Fruit fly (Drosophila melanogaster) whole organism, prepupa: ENCODE results near the gene CG13699.

Experiments used
- CG10669 ChIP-seq: fragments of 200-800 bp; sonication (Bioruptor generic); optimal IDR thresholded peaks from 3 replicates; lab custom pipeline; 2018; ENCODE audit warnings: missing biosample characterization, mild to moderate bottlenecking, missing genetic modification characterization, moderate library complexity
- CG11762 ChIP-seq: fragments of 200-800 bp; sonication (Bioruptor generic); optimal IDR thresholded peaks from 3 replicates; lab custom pipeline; 2016; ENCODE audit warnings: missing biosample characterization, missing genetic modification characterization; ENCODE audit not compliant: insufficient read depth
- CG1621 ChIP-seq: fragments of 200-800 bp; sonication (Bioruptor generic); optimal IDR thresholded peaks from 3 replicates; lab custom pipeline; 2018; ENCODE audit warnings: missing biosample characterization, mild to moderate bottlenecking, missing genetic modification characterization
- CG3032 ChIP-seq: fragments of 200-800 bp; optimal IDR thresholded peaks from 2 replicates; lab custom pipeline; 2019; ENCODE audit warnings: missing biosample characterization, mild to moderate bottlenecking, missing genetic modification characterization, moderate library complexity
- CG34406 ChIP-seq: fragments of 200-800 bp; sonication (Bioruptor generic); optimal IDR thresholded peaks from 3 replicates; lab custom pipeline; 2016; ENCODE audit warnings: missing biosample characterization, missing genetic modification characterization
- CG3919 ChIP-seq: fragments of 200-800 bp; sonication (Bioruptor generic); optimal IDR thresholded peaks from 3 replicates; lab custom pipeline; 2016; ENCODE audit warnings: missing biosample characterization, missing genetic modification characterization
- CG4318 ChIP-seq: fragments of 200-800 bp; sonication (Bioruptor generic); optimal IDR thresholded peaks from 3 replicates; lab custom pipeline; 2017; ENCODE audit warnings: missing biosample characterization, mild to moderate bottlenecking, missing genetic modification characterization
- CG6163 ChIP-seq: fragments of 200-800 bp; sonication (Bioruptor generic); IDR thresholded peaks from 3 replicates; pipeline ENCODE4 v1.3.6; 2022; ENCODE audit warnings: missing biosample characterization, missing genetic modification characterization
- CG6276 ChIP-seq: fragments of 200-800 bp; sonication (Bioruptor generic); optimal IDR thresholded peaks from 2 replicates; lab custom pipeline; 2017; ENCODE audit warnings: missing biosample characterization, mild to moderate bottlenecking, missing genetic modification characterization
- CG6792 ChIP-seq: fragments of 200-800 bp; sonication (Bioruptor generic); optimal IDR thresholded peaks from 3 replicates; lab custom pipeline; 2016; ENCODE audit warnings: missing biosample characterization, missing genetic modification characterization
- CG6808 ChIP-seq: fragments of 200-800 bp; sonication (Bioruptor generic); optimal IDR thresholded peaks from 3 replicates; lab custom pipeline; 2017; ENCODE audit warnings: missing biosample characterization, missing genetic modification characterization, mild to moderate bottlenecking, moderate library complexity, missing genetic modification reagents
- CG8119 ChIP-seq: fragments of 200-800 bp; sonication (Bioruptor generic); IDR thresholded peaks from 3 replicates; pipeline ENCODE4 v1.3.6; 2022; ENCODE audit warnings: missing biosample characterization, missing genetic modification characterization
- CG8319 ChIP-seq: fragments of 200-800 bp; sonication (Bioruptor generic); optimal IDR thresholded peaks from 3 replicates; lab custom pipeline; 2016; ENCODE audit warnings: missing biosample characterization, missing genetic modification characterization
- CG8632 ChIP-seq: fragments of 200-800 bp; sonication (Bioruptor generic); optimal IDR thresholded peaks from 3 replicates; lab custom pipeline; 2016; ENCODE audit warnings: missing biosample characterization, missing genetic modification characterization
- Eip93F ChIP-seq: fragments of 200-800 bp; sonication (Bioruptor generic); optimal IDR thresholded peaks from 2 replicates; lab custom pipeline; 2016; ENCODE audit warnings: missing biosample characterization, mild to moderate bottlenecking, missing genetic modification characterization
- Ets96B ChIP-seq: fragments of 200-800 bp; optimal IDR thresholded peaks from 2 replicates; lab custom pipeline; 2019; ENCODE audit warnings: missing biosample characterization, mild to moderate bottlenecking, missing genetic modification characterization, moderate library complexity
- Lpt ChIP-seq: fragments of 200-800 bp; sonication (Bioruptor generic); optimal IDR thresholded peaks from 3 replicates; lab custom pipeline; 2016; ENCODE audit warnings: missing biosample characterization, missing genetic modification characterization
- Met ChIP-seq: fragments of 200-800 bp; sonication (Bioruptor generic); optimal IDR thresholded peaks from 3 replicates; lab custom pipeline; 2016; ENCODE audit warnings: missing biosample characterization, missing genetic modification characterization
- OdsH ChIP-seq: fragments of 200-800 bp; sonication (Bioruptor generic); optimal IDR thresholded peaks from 3 replicates; lab custom pipeline; 2016; ENCODE audit warnings: missing biosample characterization, missing genetic modification characterization
- Smox ChIP-seq: fragments of 200-800 bp; sonication (Bioruptor generic); optimal IDR thresholded peaks from 3 replicates; lab custom pipeline; 2016; ENCODE audit warnings: missing biosample characterization, missing genetic modification characterization
- Sox15 ChIP-seq: fragments of 200-800 bp; sonication (Bioruptor generic); optimal IDR thresholded peaks from 3 replicates; lab custom pipeline; 2016; ENCODE audit warnings: missing biosample characterization, missing genetic modification characterization
- acj6 ChIP-seq: fragments of 200-800 bp; sonication (Bioruptor generic); optimal IDR thresholded peaks from 3 replicates; lab custom pipeline; 2016; ENCODE audit warnings: missing biosample characterization, missing genetic modification characterization
- cyc ChIP-seq: fragments of 200-800 bp; sonication (Bioruptor generic); optimal IDR thresholded peaks from 3 replicates; lab custom pipeline; 2016; ENCODE audit warnings: missing biosample characterization, missing genetic modification characterization
- dac ChIP-seq: fragments of 200-800 bp; sonication (Bioruptor generic); optimal IDR thresholded peaks from 2 replicates; lab custom pipeline; 2017; ENCODE audit warnings: missing biosample characterization, mild to moderate bottlenecking, missing genetic modification characterization
- fkh ChIP-seq: fragments of 200-800 bp; sonication (Bioruptor generic); optimal IDR thresholded peaks from 3 replicates; lab custom pipeline; 2017; ENCODE audit warnings: missing biosample characterization, mild to moderate bottlenecking, missing genetic modification characterization, moderate library complexity
- lz ChIP-seq: fragments of 200-800 bp; sonication (Bioruptor generic); optimal IDR thresholded peaks from 3 replicates; lab custom pipeline; 2016; ENCODE audit warnings: missing biosample characterization, missing genetic modification characterization
- salr ChIP-seq, 2 experiments: fragments of 200-800 bp; sonication (Bioruptor generic); optimal IDR thresholded peaks; 3 replicates each; lab custom pipeline; 2016 to 2018; ENCODE audit warnings: missing biosample characterization in 2 of 2, missing genetic modification characterization in 2 of 2, mild to moderate bottlenecking in 1 of 2
- spab ChIP-seq: fragments of 200-800 bp; sonication (Bioruptor generic); optimal IDR thresholded peaks from 2 replicates; lab custom pipeline; 2017; ENCODE audit warnings: missing biosample characterization, mild to moderate bottlenecking, missing genetic modification characterization, missing genetic modification reagents
- ss ChIP-seq, 2 experiments: fragments of 200-800 bp; sonication (Bioruptor generic); optimal IDR thresholded peaks; 2 replicates in 1 of 2; 3 replicates in 1 of 2; lab custom pipeline; 2017 to 2018; ENCODE audit warnings: mild to moderate bottlenecking in 2 of 2, missing biosample characterization in 2 of 2, missing genetic modification characterization in 2 of 2, moderate library complexity in 1 of 2
- svp ChIP-seq: fragments of 200-800 bp; sonication (Bioruptor generic); peaks from one replicate; lab custom pipeline; 2016; ENCODE audit warnings: missing biosample characterization, missing genetic modification characterization
- vri ChIP-seq: fragments of 200-800 bp; sonication (Bioruptor generic); optimal IDR thresholded peaks from 3 replicates; lab custom pipeline; 2016; ENCODE audit warnings: missing biosample characterization, mild to moderate bottlenecking, missing genetic modification characterization

Gene CG13699

dm6 chr3L:18106021-18106944 lies 56.0 kb downstream of the CG13699 start, which contains the start of the genes CG13698 and mRpS26 (continued):
- TF ChIP-seq CG10669 (GFP tag; lab: Kevin White, UChicago) (peak; percentile 65), CG8119 (GFP tag; lab: Robert Waterston, UW) (peak; percentile 37; the same call in 1 of the 3 replicates), Met (GFP tag; lab: Kevin White, UChicago) (no peak), CG8319 (GFP tag; lab: Kevin White, UChicago) (peak; percentile 38), Lpt (GFP tag; lab: Kevin White, UChicago) (peak; percentile 12), Smox (GFP tag; lab: Kevin White, UChicago) (peak; percentile 59), spab (GFP tag; lab: Kevin White, UChicago) (no peak), CG34406 (peak; percentile 76), CG1621 (tag; lab: Kevin White, UChicago) (no peak), Eip93F (GFP tag; lab: Kevin White, UChicago) (peak; percentile 40), lz (peak; percentile 69), CG8632 (GFP tag; lab: Kevin White, UChicago) (peak; percentile 50), OdsH (GFP tag; lab: Kevin White, UChicago) (peak; percentile 78), Ets96B (peak; percentile 64), Sox15 (peak; percentile 58), CG3919 (peak; percentile 46)

dm6 chr3L:18105343-18106020 lies 56.8 kb downstream of the CG13699 start:
- TF ChIP-seq lz, result no peak
- no peak for TF ChIP-seq CG3032
- TF ChIP-seq CG1621 (tag; lab: Kevin White, UChicago), result no peak
- no peak for TF ChIP-seq CG6276 (GFP tag; lab: Kevin White, UChicago)
- TF ChIP-seq Lpt (GFP tag; lab: Kevin White, UChicago), result no peak
- no peak for TF ChIP-seq acj6 (GFP tag; lab: Kevin White, UChicago)
- TF ChIP-seq CG6792 (GFP tag; lab: Kevin White, UChicago), result no peak
- TF ChIP-seq CG8119 (GFP tag; lab: Robert Waterston, UW), result no peak
- TF ChIP-seq Eip93F (GFP tag; lab: Kevin White, UChicago), result no peak
- TF ChIP-seq CG4318 (GFP tag; lab: Kevin White, UChicago), result no peak
- peak; percentile 17 for TF ChIP-seq fkh
- TF ChIP-seq CG34406, result no peak
- TF ChIP-seq dac, result no peak
- TF ChIP-seq cyc, result no peak
- TF ChIP-seq CG11762 (GFP tag; lab: Kevin White, UChicago), result no peak
- TF ChIP-seq ss (GFP tag; optimal IDR thresholded peaks at IDR 0.05; lab: Kevin White, UChicago), result peak in 1 of 2 experiments; percentile 35
- no peak for TF ChIP-seq salr (GFP tag; optimal IDR thresholded peaks at IDR 0.05; lab: Kevin White, UChicago)
- no peak for TF ChIP-seq CG3919
- no peak for TF ChIP-seq vri (GFP tag; lab: Kevin White, UChicago)
- peak; percentile 14 for TF ChIP-seq CG6808 (GFP tag; lab: Kevin White, UChicago)
- no peak for TF ChIP-seq Sox15
- TF ChIP-seq CG6163 (GFP tag; lab: Robert Waterston, UW), result peak; percentile 51; the same call in 2 of the 3 replicates
- TF ChIP-seq svp (GFP tag; lab: Kevin White, UChicago), result no peak
